Worm (Caenorhabditis elegans): ENCODE measurements around the gene pfk-1.2.

DNA sequence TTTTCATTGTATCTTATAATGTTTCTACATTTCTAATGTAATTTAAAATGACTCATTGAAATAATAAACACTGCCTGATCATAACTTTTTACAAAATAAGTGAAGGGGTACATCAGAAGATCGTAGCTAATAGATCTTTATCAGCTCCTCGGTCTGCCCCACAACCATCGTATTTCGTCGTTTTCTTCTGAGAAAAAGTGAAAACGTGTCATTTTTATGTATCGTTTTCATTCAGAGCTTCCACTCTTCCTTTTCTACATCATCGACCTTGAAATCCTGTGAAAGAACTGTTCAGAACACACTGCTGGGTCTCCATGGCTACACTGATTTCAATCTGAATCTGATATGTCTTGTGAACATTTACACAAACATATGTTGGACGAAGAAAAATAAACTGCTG, 32.3 kb upstream of the pfk-1.2 start:
- TF ChIP-seq unc-62 (GFP tag; optimal IDR thresholded peaks at IDR 0.05): no peak
- no peak for TF ChIP-seq nhr-12 (tag; optimal IDR thresholded peaks at IDR 0.05)
- TF ChIP-seq snpc-4 (tag; optimal IDR thresholded peaks at IDR 0.05): no peak
- TF ChIP-seq nfya-1 (tag; optimal IDR thresholded peaks at IDR 0.05; ENCODE audit: insufficient read depth): no peak
- no peak for TF ChIP-seq mdl-1 (tag; optimal IDR thresholded peaks at IDR 0.05)
- TF ChIP-seq nhr-11 (tag; optimal IDR thresholded peaks at IDR 0.05): no peak
- no peak for TF ChIP-seq fkh-10 (GFP tag; optimal IDR thresholded peaks at IDR 0.05)
